Fruit fly (Drosophila melanogaster): Measurements from ENCODE around the gene CG10428.
A peak's percentile ranks its signal among the peaks of the same experiment; 100 is the strongest.

The CG10428 gene

dm6 chr2L:18948065-18948723 is 490 bp upstream of the CG10428 start (continued):
- TF ChIP-seq bsh (GFP tag; optimal IDR thresholded peaks at IDR 0.05) (peak; percentile 93 to 95), unc-4 (GFP tag; IDR thresholded peaks at IDR 0.05; ENCODE audit: partially characterized antibody) (no peak), CG31224 (GFP tag; IDR thresholded peaks at IDR 0.05) (peak; percentile 96), CG16815 (GFP tag; optimal IDR thresholded peaks at IDR 0.05) (peak; percentile 68), Chrac-16 (GFP tag; optimal IDR thresholded peaks at IDR 0.05) (peak; percentile 54), ara (GFP tag; IDR thresholded peaks at IDR 0.05) (peak; percentile 30; the same call in 1 of the 2 replicates), Myb (GFP tag; optimal IDR thresholded peaks at IDR 0.05) (no peak), GATAe (GFP tag; conservative IDR thresholded peaks at IDR 0.05) (no peak), CG4360 (GFP tag; IDR thresholded peaks at IDR 0.05) (no peak), mam (GFP tag; optimal IDR thresholded peaks at IDR 0.05) (no peak), ken (GFP tag; IDR thresholded peaks at IDR 0.05) (peak; percentile 61; the same call in 1 of the 3 replicates), psq (GFP tag; optimal IDR thresholded peaks at IDR 0.05) (peak; percentile 48), salm (tag; optimal IDR thresholded peaks at IDR 0.05) (peak; percentile 70), Ssrp (tag; optimal IDR thresholded peaks at IDR 0.05) (peak; percentile 81), Optix (GFP tag; IDR thresholded peaks at IDR 0.05) (no peak), ranshi (GFP tag; IDR thresholded peaks at IDR 0.05) (peak; percentile 19; the same call in 1 of the 2 replicates), CG10462 (GFP tag; optimal IDR thresholded peaks at IDR 0.05) (peak; percentile 19), Aef1 (GFP tag; IDR thresholded peaks at IDR 0.05) (peak; percentile 13; the same call in 1 of the 3 replicates), ham (GFP tag; IDR thresholded peaks at IDR 0.05) (no peak), klu (GFP tag; IDR thresholded peaks at IDR 0.05) (no peak), toy (GFP tag; IDR thresholded peaks at IDR 0.05) (no peak), twi (tag; optimal IDR thresholded peaks at IDR 0.05) (peak; percentile 36), CG11456 (GFP tag; IDR thresholded peaks at IDR 0.05) (no peak), CG17912 (GFP tag; optimal IDR thresholded peaks at IDR 0.05) (no peak), BtbVII (GFP tag; optimal IDR thresholded peaks at IDR 0.05) (peak; percentile 31), HLH3B (GFP tag; IDR thresholded peaks at IDR 0.05) (peak; percentile 49; the same call in 1 of the 2 replicates), HLH54F (GFP tag; optimal IDR thresholded peaks at IDR 0.05) (no peak), CG18599 (GFP tag; optimal IDR thresholded peaks at IDR 0.05) (peak; percentile 50), HmgD (GFP tag; optimal IDR thresholded peaks at IDR 0.05) (no peak), CG30431 (GFP tag; optimal IDR thresholded peaks at IDR 0.05) (peak; percentile 66), CG9817 (tag; optimal IDR thresholded peaks at IDR 0.05) (peak; percentile 38), gcm (GFP tag; optimal IDR thresholded peaks at IDR 0.05) (peak; percentile 80), otp (GFP tag; IDR thresholded peaks at IDR 0.05) (no peak), CG8089 (GFP tag; optimal IDR thresholded peaks at IDR 0.05) (no peak), Hsf (GFP tag; optimal IDR thresholded peaks at IDR 0.05) (peak; percentile 68), sd (tag; optimal IDR thresholded peaks at IDR 0.05) (no peak), nau (GFP tag; optimal IDR thresholded peaks at IDR 0.05) (no peak), lmd (GFP tag; IDR thresholded peaks at IDR 0.05) (peak; percentile 66), CG10147 (GFP tag; optimal IDR thresholded peaks at IDR 0.05) (peak; percentile 10), CG15269 (tag; optimal IDR thresholded peaks at IDR 0.05) (peak; percentile 40), Stat92E (GFP tag; optimal IDR thresholded peaks at IDR 0.05) (peak in 1 of 3 experiments; percentile 46), CG13424 (tag; optimal IDR thresholded peaks at IDR 0.05) (peak; percentile 91), Dip3 (GFP tag; optimal IDR thresholded peaks at IDR 0.05) (peak; percentile 3), Xbp1 (GFP tag; optimal IDR thresholded peaks at IDR 0.05) (peak; percentile 56), trem (tag; optimal IDR thresholded peaks at IDR 0.05) (peak; percentile 28), Hmx (GFP tag; optimal IDR thresholded peaks at IDR 0.05) (no peak), CG8388 (GFP tag; optimal IDR thresholded peaks at IDR 0.05) (peak; percentile 75), Blimp-1 (GFP tag; optimal IDR thresholded peaks at IDR 0.05) (peak; percentile 81), CG17568 (GFP tag; optimal IDR thresholded peaks at IDR 0.05) (peak; percentile 47)
